Fruit fly (Drosophila melanogaster) whole organism, embryonic: ENCODE data around the gene CG15012.

Source experiments
- Atf6 ChIP-seq: fragments of 200-800 bp; sonication (Bioruptor generic); IDR thresholded peaks from 2 replicates; pipeline ENCODE4 v1.3.6; 2022; ENCODE audit warnings: missing biosample characterization, missing genetic modification characterization
- CG10147 ChIP-seq: fragments of 200-800 bp; sonication (Bioruptor generic); optimal IDR thresholded peaks from 2 replicates; lab custom pipeline; 2019; ENCODE audit warnings: missing biosample characterization, mild to moderate bottlenecking, missing genetic modification characterization, moderate library complexity
- CG11085 ChIP-seq: fragments of 200-800 bp; sonication (Bioruptor generic); IDR thresholded peaks from 2 replicates; pipeline ENCODE4 v1.3.6; 2022; ENCODE audit warnings: missing biosample characterization, missing genetic modification characterization
- CG12942 ChIP-seq: fragments of 200-800 bp; sonication (Bioruptor generic); optimal IDR thresholded peaks from 3 replicates; lab custom pipeline; 2016; ENCODE audit warnings: missing biosample characterization, missing genetic modification characterization
- CG13624 ChIP-seq: fragments of 200-800 bp; sonication (Bioruptor generic); optimal IDR thresholded peaks from 2 replicates; lab custom pipeline; 2016; ENCODE audit warnings: missing biosample characterization, missing genetic modification characterization
- CG14710 ChIP-seq: fragments of 200-800 bp; sonication (Bioruptor generic); optimal IDR thresholded peaks from 3 replicates; lab custom pipeline; 2019; ENCODE audit warnings: missing biosample characterization, mild to moderate bottlenecking, missing genetic modification characterization, moderate library complexity
- CG15011 ChIP-seq: fragments of 200-800 bp; sonication (Bioruptor generic); optimal IDR thresholded peaks from 3 replicates; lab custom pipeline; 2018; ENCODE audit warnings: missing biosample characterization, mild to moderate bottlenecking, missing genetic modification characterization
- CG15073 ChIP-seq: fragments of 200-800 bp; sonication (Bioruptor generic); optimal IDR thresholded peaks from 2 replicates; lab custom pipeline; 2016; ENCODE audit warnings: missing biosample characterization, missing genetic modification characterization
- CG15601 ChIP-seq: fragments of 200-800 bp; sonication (Bioruptor generic); optimal IDR thresholded peaks from 3 replicates; lab custom pipeline; 2019; ENCODE audit warnings: missing biosample characterization, mild to moderate bottlenecking, missing genetic modification characterization, moderate library complexity
- CG1647 ChIP-seq: fragments of 200-800 bp; sonication (Bioruptor generic); optimal IDR thresholded peaks from 3 replicates; lab custom pipeline; 2016; ENCODE audit warnings: missing biosample characterization, missing genetic modification characterization
- CG16779 ChIP-seq: fragments of 200-800 bp; sonication (Bioruptor generic); IDR thresholded peaks from 2 replicates; pipeline ENCODE4 v1.3.6; 2022; ENCODE audit warnings: missing biosample characterization, missing genetic modification characterization
- CG17328 ChIP-seq: fragments of 200-800 bp; sonication (Bioruptor generic); IDR thresholded peaks from 2 replicates; pipeline ENCODE4 v1.3.6; 2022; ENCODE audit warnings: missing biosample characterization, missing genetic modification characterization
- CG17802 ChIP-seq: fragments of 200-800 bp; sonication (Bioruptor generic); optimal IDR thresholded peaks from 2 replicates; lab custom pipeline; 2018; ENCODE audit warnings: missing biosample characterization, mild to moderate bottlenecking, missing genetic modification characterization, moderate library complexity
- CG2202 ChIP-seq: fragments of 200-800 bp; sonication (Bioruptor generic); optimal IDR thresholded peaks from 2 replicates; lab custom pipeline; 2018; ENCODE audit warnings: missing biosample characterization, mild to moderate bottlenecking, missing genetic modification characterization
- CG30020 ChIP-seq: fragments of 200-800 bp; optimal IDR thresholded peaks from 2 replicates; lab custom pipeline; 2019; ENCODE audit warnings: missing biosample characterization, mild to moderate bottlenecking, missing genetic modification characterization, moderate library complexity
- CG34376 ChIP-seq: fragments of 200-800 bp; sonication (Bioruptor generic); optimal IDR thresholded peaks from 2 replicates; lab custom pipeline; 2018; ENCODE audit warnings: missing biosample characterization, mild to moderate bottlenecking, missing genetic modification characterization
- CG3847 ChIP-seq: fragments of 200-800 bp; sonication (Bioruptor generic); IDR thresholded peaks from 2 replicates; pipeline ENCODE4 v1.3.6; 2022; ENCODE audit warnings: missing biosample characterization, missing genetic modification characterization
- CG4360 ChIP-seq: fragments of 200-800 bp; sonication (Bioruptor generic); IDR thresholded peaks from 2 replicates; pipeline ENCODE4 v1.3.6; 2022; ENCODE audit warnings: missing biosample characterization, missing genetic modification characterization
- CG4404 ChIP-seq: fragments of 200-800 bp; sonication (Bioruptor generic); IDR thresholded peaks from 2 replicates; pipeline ENCODE4 v1.3.6; 2022; ENCODE audit warnings: missing biosample characterization, missing genetic modification characterization
- CG9817 ChIP-seq: fragments of 200-800 bp; sonication (Bioruptor generic); optimal IDR thresholded peaks from 2 replicates; lab custom pipeline; 2018; ENCODE audit warnings: missing biosample characterization, mild to moderate bottlenecking, missing genetic modification characterization, moderate library complexity
- CHES-1-like ChIP-seq: fragments of 200-800 bp; sonication (Bioruptor generic); optimal IDR thresholded peaks from 2 replicates; lab custom pipeline; 2016; ENCODE audit warnings: missing biosample characterization, missing genetic modification characterization
- CTCF ChIP-seq: fragments of 200-800 bp; sonication (Bioruptor generic); optimal IDR thresholded peaks from 2 replicates; lab custom pipeline; 2017; ENCODE audit warnings: missing biosample characterization, mild to moderate bottlenecking, missing genetic modification characterization, moderate library complexity
- ERR ChIP-seq: fragments of 200-800 bp; sonication (Bioruptor generic); optimal IDR thresholded peaks from 2 replicates; lab custom pipeline; 2016; ENCODE audit warnings: missing biosample characterization, missing genetic modification characterization
- H15 ChIP-seq: fragments of 200-800 bp; sonication (Bioruptor generic); IDR thresholded peaks from 3 replicates; pipeline ENCODE4 v1.3.6; 2022; ENCODE audit warnings: missing biosample characterization, missing genetic modification characterization
- H2.0 ChIP-seq: fragments of 200-800 bp; sonication (Bioruptor generic); IDR thresholded peaks from 2 replicates; pipeline ENCODE4 v1.3.6; 2022; ENCODE audit warnings: missing biosample characterization, missing genetic modification characterization
- HmgZ ChIP-seq: fragments of 200-800 bp; sonication (Bioruptor generic); optimal IDR thresholded peaks from 2 replicates; lab custom pipeline; 2018; ENCODE audit warnings: missing biosample characterization, mild to moderate bottlenecking, missing genetic modification characterization
- Jarid2 ChIP-seq: fragments of 200-800 bp; sonication (Bioruptor generic); optimal IDR thresholded peaks from 3 replicates; lab custom pipeline; 2017; ENCODE audit warnings: mild to moderate bottlenecking, missing biosample characterization, missing genetic modification reagents, missing genetic modification characterization
- Nf-YB ChIP-seq: fragments of 200-800 bp; sonication (Bioruptor generic); optimal IDR thresholded peaks from 3 replicates; lab custom pipeline; 2019; ENCODE audit warnings: missing biosample characterization, mild to moderate bottlenecking, missing genetic modification characterization, moderate library complexity
- Sox100B ChIP-seq: fragments of 200-800 bp; sonication (Bioruptor generic); optimal IDR thresholded peaks from 3 replicates; lab custom pipeline; 2018; ENCODE audit warnings: missing biosample characterization, mild to moderate bottlenecking, missing genetic modification characterization
- Stat92E ChIP-seq, 3 experiments: fragments of >200 bp in 2 of 3; fragments of 200-800 bp in 1 of 3; sonication (Bioruptor generic) in 1 of 3; optimal IDR thresholded peaks; 2 replicates each; lab custom pipeline; 2017 to 2019; ENCODE audit warnings: missing biosample characterization in 3 of 3, missing genetic modification characterization in 3 of 3, mild to moderate bottlenecking in 1 of 3, moderate library complexity in 1 of 3
- TFAM ChIP-seq: fragments of 200-800 bp; sonication (Bioruptor generic); optimal IDR thresholded peaks from 2 replicates; lab custom pipeline; 2017; ENCODE audit warnings: missing biosample characterization, missing genetic modification characterization, inconsistent platforms
- Taf1 ChIP-seq: fragments of 200-800 bp; sonication (Bioruptor generic); IDR thresholded peaks from 2 replicates; pipeline ENCODE4 v1.3.6; 2022; ENCODE audit warnings: missing biosample characterization, missing genetic modification characterization
- amos ChIP-seq: fragments of 200-800 bp; sonication (Bioruptor generic); IDR thresholded peaks from 2 replicates; pipeline ENCODE4 v1.3.6; 2022; ENCODE audit warnings: missing biosample characterization, missing genetic modification characterization; ENCODE audit not compliant: partially characterized antibody
- br ChIP-seq: fragments of >200 bp; optimal IDR thresholded peaks from 2 replicates; lab custom pipeline; 2017
- ci ChIP-seq: fragments of 200-800 bp; sonication (Bioruptor generic); IDR thresholded peaks from 3 replicates; pipeline ENCODE4 v1.3.6; 2022; ENCODE audit warnings: missing biosample characterization, missing genetic modification characterization
- corto ChIP-seq: fragments of 200-800 bp; sonication (Bioruptor generic); optimal IDR thresholded peaks from 2 replicates; lab custom pipeline; 2016; ENCODE audit warnings: missing biosample characterization, mild to moderate bottlenecking, missing genetic modification characterization, moderate library complexity
- dan ChIP-seq: fragments of 200-800 bp; sonication (Bioruptor generic); IDR thresholded peaks from 2 replicates; pipeline ENCODE4 v1.3.6; 2022; ENCODE audit warnings: missing biosample characterization, missing genetic modification characterization
- dati ChIP-seq: fragments of 200-800 bp; sonication (Bioruptor generic); IDR thresholded peaks from 2 replicates; pipeline ENCODE4 v1.3.6; 2022; ENCODE audit warnings: missing biosample characterization, missing genetic modification characterization
- dmrt99B ChIP-seq: fragments of 200-800 bp; sonication (Bioruptor generic); optimal IDR thresholded peaks from 2 replicates; lab custom pipeline; 2018; ENCODE audit warnings: missing biosample characterization, mild to moderate bottlenecking, missing genetic modification characterization, moderate library complexity
- eve ChIP-seq, 2 experiments: fragments of >200 bp; optimal IDR thresholded peaks; 2 replicates each; lab custom pipeline; 2017; ENCODE audit warnings: missing biosample characterization in 2 of 2, missing genetic modification characterization in 2 of 2
- fd3F ChIP-seq: fragments of 200-800 bp; sonication (Bioruptor generic); optimal IDR thresholded peaks from 2 replicates; lab custom pipeline; 2018; ENCODE audit warnings: missing biosample characterization, mild to moderate bottlenecking, missing genetic modification characterization, moderate library complexity
- gcm2 ChIP-seq: fragments of 200-800 bp; sonication (Bioruptor generic); optimal IDR thresholded peaks from 2 replicates; lab custom pipeline; 2016; ENCODE audit warnings: missing biosample characterization, missing genetic modification characterization
- grn ChIP-seq: fragments of 200-800 bp; sonication (Bioruptor generic); optimal IDR thresholded peaks from 3 replicates; lab custom pipeline; 2017; ENCODE audit warnings: missing biosample characterization, missing genetic modification characterization
- gsb ChIP-seq: fragments of 200-800 bp; sonication (Bioruptor generic); IDR thresholded peaks from 2 replicates; pipeline ENCODE4 v1.3.6; 2022; ENCODE audit warnings: missing biosample characterization, missing genetic modification characterization
- gt ChIP-seq: fragments of 200-800 bp; sonication (Bioruptor generic); IDR thresholded peaks from 2 replicates; pipeline ENCODE4 v1.3.6; 2022; ENCODE audit warnings: missing biosample characterization, missing genetic modification characterization
- hth ChIP-seq: fragments of >200 bp; optimal IDR thresholded peaks from 2 replicates; lab custom pipeline; 2017; ENCODE audit warnings: inconsistent platforms
- p53 ChIP-seq: fragments of 200-800 bp; sonication (Bioruptor generic); optimal IDR thresholded peaks from 2 replicates; lab custom pipeline; 2016; ENCODE audit warnings: missing biosample characterization, missing genetic modification characterization
- pb ChIP-seq: fragments of 200-800 bp; sonication (Bioruptor generic); optimal IDR thresholded peaks from 3 replicates; lab custom pipeline; 2016; ENCODE audit warnings: missing biosample characterization, missing genetic modification characterization
- pita ChIP-seq: fragments of 200-800 bp; sonication (Bioruptor generic); optimal IDR thresholded peaks from 2 replicates; lab custom pipeline; 2017; ENCODE audit warnings: missing biosample characterization, mild to moderate bottlenecking, missing genetic modification characterization
- pnt ChIP-seq: fragments of 200-800 bp; sonication (Bioruptor generic); optimal IDR thresholded peaks from 3 replicates; lab custom pipeline; 2016; ENCODE audit warnings: missing biosample characterization, missing genetic modification characterization
- tup ChIP-seq: fragments of 200-800 bp; sonication (Bioruptor generic); optimal IDR thresholded peaks from 2 replicates; lab custom pipeline; 2016; ENCODE audit warnings: missing biosample characterization, mild to moderate bottlenecking, missing genetic modification characterization, moderate library complexity
- usp ChIP-seq: fragments of >200 bp; optimal IDR thresholded peaks from 2 replicates; lab custom pipeline; 2017; ENCODE audit warnings: missing biosample characterization, missing genetic modification characterization
- wek ChIP-seq: fragments of 200-800 bp; sonication (Bioruptor generic); optimal IDR thresholded peaks from 3 replicates; lab custom pipeline; 2018; ENCODE audit warnings: missing biosample characterization, mild to moderate bottlenecking, missing genetic modification characterization, moderate library complexity

The CG15012 gene

dm6 chr3L:4313299-4313698, 21.3 kb upstream of the CG15012 start, which contains the start of gene Claspin (continued):
- TF ChIP-seq HmgZ (tag; lab: Kevin White, UChicago) = peak; percentile 88
- no peak for TF ChIP-seq CG10147 (GFP tag; lab: Kevin White, UChicago)
- TF ChIP-seq Taf1 (GFP tag; lab: Robert Waterston, UW) = no peak
- TF ChIP-seq amos (GFP tag; lab: Robert Waterston, UW) = peak; percentile 74
- no peak for TF ChIP-seq pita (GFP tag; lab: Kevin White, UChicago)
- TF ChIP-seq dmrt99B (tag; lab: Kevin White, UChicago) = no peak
- no peak for TF ChIP-seq grn (GFP tag; lab: Kevin White, UChicago)
- peak; percentile 14; the same call in 1 of the 3 replicates for TF ChIP-seq ci (GFP tag; lab: Robert Waterston, UW)
- TF ChIP-seq wek (GFP tag; lab: Kevin White, UChicago) = no peak
- peak; percentile 46 for TF ChIP-seq tup (GFP tag; lab: Kevin White, UChicago)
- no peak for TF ChIP-seq CG15073 (GFP tag; lab: Kevin White, UChicago)
- TF ChIP-seq Atf6 (GFP tag; lab: Robert Waterston, UW) = no peak
- no peak for TF ChIP-seq eve (GFP tag; optimal IDR thresholded peaks at IDR 0.05; lab: Kevin White, UChicago)
- no peak for TF ChIP-seq gcm2 (GFP tag; lab: Kevin White, UChicago)
- TF ChIP-seq CG34376 (GFP tag; lab: Kevin White, UChicago) = no peak
- peak; percentile 86 for TF ChIP-seq CG3847
- no peak for TF ChIP-seq pb (GFP tag; lab: Kevin White, UChicago)
- TF ChIP-seq ERR (GFP tag; lab: Kevin White, UChicago) = peak; percentile 5
- TF ChIP-seq CG16779 (GFP tag; lab: Robert Waterston, UW) = 0 out of 2 replicates have a peak, but pooled peaks have one; percentile 2
- no peak for TF ChIP-seq CG17328 (GFP tag; lab: Robert Waterston, UW)
- TF ChIP-seq CHES-1-like (GFP tag; lab: Kevin White, UChicago) = peak; percentile 47
- no peak for TF ChIP-seq Jarid2 (GFP tag; lab: Kevin White, UChicago)
- TF ChIP-seq CG13624 = peak; percentile 61
- no peak for TF ChIP-seq TFAM (GFP tag; lab: Kevin White, UChicago)
- no peak for TF ChIP-seq CG15011 (GFP tag; lab: Kevin White, UChicago)
- TF ChIP-seq CG14710 (tag; lab: Kevin White, UChicago) = peak; percentile 35
- peak; percentile 35 for TF ChIP-seq CG1647
- peak; percentile 44 for TF ChIP-seq CTCF (GFP tag; lab: Kevin White, UChicago)
- TF ChIP-seq gsb = no peak
- TF ChIP-seq CG11085 = no peak
- no peak for TF ChIP-seq dati
- TF ChIP-seq CG30020 (tag; lab: Kevin White, UChicago) = peak; percentile 1
- no peak for TF ChIP-seq CG2202 (tag; lab: Kevin White, UChicago)
- peak; percentile 53 for TF ChIP-seq CG15601 (tag; lab: Kevin White, UChicago)
- peak; percentile 17; the same call in 1 of the 2 replicates for TF ChIP-seq H2.0 (GFP tag; lab: Robert Waterston, UW)
- TF ChIP-seq pnt (GFP tag; lab: Kevin White, UChicago) = no peak
- no peak for TF ChIP-seq gt
- no peak; the same call in 2 of the 3 replicates for TF ChIP-seq H15
- no peak for TF ChIP-seq CG4404 (GFP tag; lab: Robert Waterston, UW)
- TF ChIP-seq Sox100B (GFP tag; lab: Kevin White, UChicago) = no peak
- TF ChIP-seq br (lab: Kevin White, UChicago) = no peak
- TF ChIP-seq usp (GFP tag; lab: Kevin White, UChicago) = no peak
- TF ChIP-seq p53 (GFP tag; lab: Kevin White, UChicago) = no peak
- TF ChIP-seq CG17802 (tag; lab: Kevin White, UChicago) = no peak
- TF ChIP-seq Stat92E (GFP tag; optimal IDR thresholded peaks at IDR 0.05; lab: Kevin White, UChicago) = peak in 1 of 3 experiments; percentile 6
- TF ChIP-seq dan (GFP tag; lab: Robert Waterston, UW) = no peak
- TF ChIP-seq CG9817 (tag; lab: Kevin White, UChicago) = peak; percentile 38
- no peak for TF ChIP-seq CG4360 (GFP tag; lab: Robert Waterston, UW)
- TF ChIP-seq fd3F (GFP tag; lab: Kevin White, UChicago) = no peak
- no peak for TF ChIP-seq corto (GFP tag; lab: Kevin White, UChicago)
- no peak for TF ChIP-seq hth (lab: Kevin White, UChicago)
- no peak for TF ChIP-seq Nf-YB (GFP tag; lab: Kevin White, UChicago)
- TF ChIP-seq CG12942 = peak; percentile 58
